Fruit fly (Drosophila melanogaster) whole organism, embryonic: Measurements from ENCODE around the gene dpr3.

Experiments used
- Aef1 ChIP-seq: fragments of 200-800 bp; sonication (Bioruptor generic); IDR thresholded peaks from 3 replicates; pipeline ENCODE4 v1.3.6; 2022; ENCODE audit warnings: missing biosample characterization, missing genetic modification characterization
- BEAF-32 ChIP-seq: fragments of 200-800 bp; sonication (Bioruptor generic); optimal IDR thresholded peaks from 3 replicates; lab custom pipeline; 2017; ENCODE audit warnings: missing biosample characterization, missing genetic modification characterization, mild to moderate bottlenecking, moderate library complexity, missing genetic modification reagents
- CG10147 ChIP-seq: fragments of 200-800 bp; sonication (Bioruptor generic); optimal IDR thresholded peaks from 2 replicates; lab custom pipeline; 2019; ENCODE audit warnings: missing biosample characterization, mild to moderate bottlenecking, missing genetic modification characterization, moderate library complexity
- CG11093 ChIP-seq: fragments of 200-800 bp; sonication (Bioruptor generic); IDR thresholded peaks from 3 replicates; pipeline ENCODE4 v1.3.6; 2022; ENCODE audit warnings: missing biosample characterization, missing genetic modification characterization
- CG11696 ChIP-seq: fragments of 200-800 bp; sonication (Bioruptor generic); IDR thresholded peaks from 2 replicates; pipeline ENCODE4 v1.3.6; 2022; ENCODE audit warnings: missing biosample characterization, missing genetic modification characterization
- CG12769 ChIP-seq: fragments of 200-800 bp; sonication (Bioruptor generic); optimal IDR thresholded peaks from 2 replicates; lab custom pipeline; 2019; ENCODE audit warnings: missing biosample characterization, mild to moderate bottlenecking, missing genetic modification characterization, moderate library complexity
- CG15269 ChIP-seq: fragments of 200-800 bp; sonication (Bioruptor generic); optimal IDR thresholded peaks from 2 replicates; lab custom pipeline; 2018; ENCODE audit warnings: missing biosample characterization, mild to moderate bottlenecking, missing genetic modification characterization, moderate library complexity
- CG15479 ChIP-seq: fragments of 200-800 bp; sonication (Bioruptor generic); optimal IDR thresholded peaks from 3 replicates; lab custom pipeline; 2019; ENCODE audit warnings: missing biosample characterization, mild to moderate bottlenecking, missing genetic modification characterization, moderate library complexity
- CG17359 ChIP-seq: fragments of 200-800 bp; sonication (Bioruptor generic); optimal IDR thresholded peaks from 3 replicates; lab custom pipeline; 2018; ENCODE audit warnings: missing biosample characterization, mild to moderate bottlenecking, missing genetic modification characterization, moderate library complexity
- CG17829 ChIP-seq: fragments of 200-800 bp; optimal IDR thresholded peaks from 2 replicates; lab custom pipeline; 2019; ENCODE audit warnings: missing biosample characterization, mild to moderate bottlenecking, missing genetic modification characterization, moderate library complexity
- CG1832 ChIP-seq: fragments of 200-800 bp; sonication (Bioruptor generic); optimal IDR thresholded peaks from 2 replicates; lab custom pipeline; 2017; ENCODE audit warnings: missing biosample characterization, mild to moderate bottlenecking, missing genetic modification characterization, inconsistent platforms
- CG2116 ChIP-seq: fragments of 200-800 bp; sonication (Bioruptor generic); optimal IDR thresholded peaks from 3 replicates; lab custom pipeline; 2018; ENCODE audit warnings: missing biosample characterization, mild to moderate bottlenecking, missing genetic modification characterization
- CG2199 ChIP-seq: fragments of 200-800 bp; sonication (Bioruptor generic); IDR thresholded peaks from 3 replicates; pipeline ENCODE4 v1.3.6; 2022; ENCODE audit warnings: missing biosample characterization, missing genetic modification characterization
- CG31388 ChIP-seq: fragments of 200-800 bp; sonication (Bioruptor generic); optimal IDR thresholded peaks from 2 replicates; lab custom pipeline; 2016; ENCODE audit warnings: missing biosample characterization, missing genetic modification characterization
- CG32767 ChIP-seq: fragments of 200-800 bp; sonication (Bioruptor generic); IDR thresholded peaks from 2 replicates; pipeline ENCODE4 v1.3.6; 2022; ENCODE audit warnings: missing biosample characterization, missing genetic modification characterization
- CG3281 ChIP-seq: fragments of 200-800 bp; sonication (Bioruptor generic); optimal IDR thresholded peaks from 3 replicates; lab custom pipeline; 2017; ENCODE audit warnings: missing biosample characterization, mild to moderate bottlenecking, missing genetic modification characterization
- CG3847 ChIP-seq: fragments of 200-800 bp; sonication (Bioruptor generic); IDR thresholded peaks from 2 replicates; pipeline ENCODE4 v1.3.6; 2022; ENCODE audit warnings: missing biosample characterization, missing genetic modification characterization
- CG4820 ChIP-seq: fragments of 200-800 bp; sonication (Bioruptor generic); optimal IDR thresholded peaks from 3 replicates; lab custom pipeline; 2016; ENCODE audit warnings: missing biosample characterization, missing genetic modification characterization
- CG6175 ChIP-seq: fragments of 200-800 bp; sonication (Bioruptor generic); IDR thresholded peaks from 3 replicates; pipeline ENCODE4 v1.3.6; 2022; ENCODE audit warnings: missing biosample characterization, missing genetic modification characterization
- CG7556 ChIP-seq: fragments of 200-800 bp; sonication (Bioruptor generic); optimal IDR thresholded peaks from 2 replicates; lab custom pipeline; 2017; ENCODE audit warnings: missing biosample characterization, mild to moderate bottlenecking, missing genetic modification characterization
- CG7745 ChIP-seq: fragments of 200-800 bp; sonication (Bioruptor generic); optimal IDR thresholded peaks from 2 replicates; lab custom pipeline; 2018; ENCODE audit warnings: missing biosample characterization, mild to moderate bottlenecking, missing genetic modification characterization, moderate library complexity
- CG7786 ChIP-seq: fragments of 200-800 bp; sonication (Bioruptor generic); optimal IDR thresholded peaks from 2 replicates; lab custom pipeline; 2016; ENCODE audit warnings: missing biosample characterization, missing genetic modification characterization
- CG7987 ChIP-seq: fragments of 200-800 bp; sonication (Bioruptor generic); optimal IDR thresholded peaks from 2 replicates; lab custom pipeline; 2018; ENCODE audit warnings: missing biosample characterization, mild to moderate bottlenecking, missing genetic modification characterization, moderate library complexity
- CG8281 ChIP-seq: fragments of 200-800 bp; sonication (Bioruptor generic); optimal IDR thresholded peaks from 2 replicates; lab custom pipeline; 2018; ENCODE audit warnings: missing biosample characterization, mild to moderate bottlenecking, missing genetic modification characterization, moderate library complexity
- CG8359 ChIP-seq: fragments of 200-800 bp; sonication (Bioruptor generic); optimal IDR thresholded peaks from 2 replicates; lab custom pipeline; 2017; ENCODE audit warnings: missing biosample characterization, mild to moderate bottlenecking, missing genetic modification characterization, borderline replicate concordance
- CG9817 ChIP-seq: fragments of 200-800 bp; sonication (Bioruptor generic); optimal IDR thresholded peaks from 2 replicates; lab custom pipeline; 2018; ENCODE audit warnings: missing biosample characterization, mild to moderate bottlenecking, missing genetic modification characterization, moderate library complexity
- Dad ChIP-seq: fragments of 200-800 bp; sonication (Bioruptor generic); optimal IDR thresholded peaks from 3 replicates; lab custom pipeline; 2016; ENCODE audit warnings: missing biosample characterization, missing genetic modification characterization
- Elba2 ChIP-seq: fragments of 200-800 bp; sonication (Bioruptor generic); optimal IDR thresholded peaks from 3 replicates; lab custom pipeline; 2016; ENCODE audit warnings: missing biosample characterization, missing genetic modification characterization
- H2.0 ChIP-seq: fragments of 200-800 bp; sonication (Bioruptor generic); IDR thresholded peaks from 2 replicates; pipeline ENCODE4 v1.3.6; 2022; ENCODE audit warnings: missing biosample characterization, missing genetic modification characterization
- HLHmδ ChIP-seq: fragments of 200-800 bp; sonication (Bioruptor generic); optimal IDR thresholded peaks from 2 replicates; lab custom pipeline; 2018; ENCODE audit warnings: missing biosample characterization, mild to moderate bottlenecking, missing genetic modification characterization, moderate library complexity
- Hand ChIP-seq: fragments of 200-800 bp; sonication (Bioruptor generic); optimal IDR thresholded peaks from 2 replicates; lab custom pipeline; 2017; ENCODE audit warnings: mild to moderate bottlenecking, missing biosample characterization, missing genetic modification reagents, missing genetic modification characterization
- Jarid2 ChIP-seq: fragments of 200-800 bp; sonication (Bioruptor generic); optimal IDR thresholded peaks from 3 replicates; lab custom pipeline; 2017; ENCODE audit warnings: mild to moderate bottlenecking, missing biosample characterization, missing genetic modification reagents, missing genetic modification characterization
- Kr ChIP-seq: fragments of 200-800 bp; sonication (Bioruptor generic); optimal IDR thresholded peaks from 2 replicates; lab custom pipeline; 2017; ENCODE audit warnings: missing biosample characterization, mild to moderate bottlenecking, missing genetic modification characterization
- MTF-1 ChIP-seq: fragments of 200-800 bp; sonication (Bioruptor generic); optimal IDR thresholded peaks from 2 replicates; lab custom pipeline; 2018; ENCODE audit warnings: missing biosample characterization, mild to moderate bottlenecking, missing genetic modification characterization, borderline replicate concordance
- Max ChIP-seq: fragments of 200-800 bp; sonication (Bioruptor generic); optimal IDR thresholded peaks from 2 replicates; lab custom pipeline; 2016; ENCODE audit warnings: missing biosample characterization, mild to moderate bottlenecking, missing genetic modification characterization
- PHDP ChIP-seq: fragments of 200-800 bp; sonication (Bioruptor generic); optimal IDR thresholded peaks from 3 replicates; lab custom pipeline; 2018; ENCODE audit warnings: missing biosample characterization, mild to moderate bottlenecking, missing genetic modification characterization, moderate library complexity
- Ptx1 ChIP-seq: fragments of 200-800 bp; sonication (Bioruptor generic); IDR thresholded peaks from 2 replicates; pipeline ENCODE4 v1.3.6; 2022; ENCODE audit warnings: missing biosample characterization, missing genetic modification characterization
- Xrp1 ChIP-seq: fragments of 200-800 bp; sonication (Bioruptor generic); IDR thresholded peaks from 2 replicates; pipeline ENCODE4 v1.3.6; 2022; ENCODE audit warnings: missing biosample characterization, missing genetic modification characterization
- caup ChIP-seq: fragments of 200-800 bp; sonication (Bioruptor generic); optimal IDR thresholded peaks from 3 replicates; lab custom pipeline; 2017; ENCODE audit warnings: missing biosample characterization, mild to moderate bottlenecking, missing genetic modification characterization, moderate library complexity; ENCODE audit not compliant: severe bottlenecking
- emc ChIP-seq: fragments of 200-800 bp; sonication (Bioruptor generic); optimal IDR thresholded peaks from 2 replicates; lab custom pipeline; 2016; ENCODE audit warnings: missing biosample characterization, missing genetic modification characterization
- ems ChIP-seq: fragments of 200-800 bp; sonication (Bioruptor generic); optimal IDR thresholded peaks from 3 replicates; lab custom pipeline; 2016; ENCODE audit warnings: missing biosample characterization, missing genetic modification characterization
- eve ChIP-seq, 2 experiments: fragments of >200 bp; optimal IDR thresholded peaks; 2 replicates each; lab custom pipeline; 2017; ENCODE audit warnings: missing biosample characterization in 2 of 2, missing genetic modification characterization in 2 of 2
- exex ChIP-seq: fragments of 200-800 bp; sonication (Bioruptor generic); optimal IDR thresholded peaks from 4 replicates; lab custom pipeline; 2018; ENCODE audit warnings: missing biosample characterization, mild to moderate bottlenecking, missing genetic modification characterization, moderate library complexity
- fru ChIP-seq: fragments of >200 bp; optimal IDR thresholded peaks from 2 replicates; lab custom pipeline; 2017
- fu2 ChIP-seq: fragments of 200-800 bp; sonication (Bioruptor generic); optimal IDR thresholded peaks from 2 replicates; lab custom pipeline; 2016; ENCODE audit warnings: missing biosample characterization, missing genetic modification characterization
- oc ChIP-seq: fragments of 200-800 bp; sonication (Bioruptor generic); optimal IDR thresholded peaks from 2 replicates; lab custom pipeline; 2018; ENCODE audit warnings: missing biosample characterization, mild to moderate bottlenecking, missing genetic modification characterization, moderate library complexity
- p53 ChIP-seq: fragments of 200-800 bp; sonication (Bioruptor generic); optimal IDR thresholded peaks from 2 replicates; lab custom pipeline; 2016; ENCODE audit warnings: missing biosample characterization, missing genetic modification characterization
- pfk ChIP-seq: fragments of 200-800 bp; sonication (Bioruptor generic); optimal IDR thresholded peaks from 2 replicates; lab custom pipeline; 2018; ENCODE audit warnings: missing biosample characterization, mild to moderate bottlenecking, missing genetic modification characterization, moderate library complexity
- tna ChIP-seq: fragments of 200-800 bp; sonication (Bioruptor generic); IDR thresholded peaks from 2 replicates; pipeline ENCODE4 v1.3.6; 2022; ENCODE audit warnings: missing biosample characterization, missing genetic modification characterization; ENCODE audit not compliant: partially characterized antibody
- wek ChIP-seq: fragments of 200-800 bp; sonication (Bioruptor generic); optimal IDR thresholded peaks from 3 replicates; lab custom pipeline; 2018; ENCODE audit warnings: missing biosample characterization, mild to moderate bottlenecking, missing genetic modification characterization, moderate library complexity

Gene dpr3

DNA sequence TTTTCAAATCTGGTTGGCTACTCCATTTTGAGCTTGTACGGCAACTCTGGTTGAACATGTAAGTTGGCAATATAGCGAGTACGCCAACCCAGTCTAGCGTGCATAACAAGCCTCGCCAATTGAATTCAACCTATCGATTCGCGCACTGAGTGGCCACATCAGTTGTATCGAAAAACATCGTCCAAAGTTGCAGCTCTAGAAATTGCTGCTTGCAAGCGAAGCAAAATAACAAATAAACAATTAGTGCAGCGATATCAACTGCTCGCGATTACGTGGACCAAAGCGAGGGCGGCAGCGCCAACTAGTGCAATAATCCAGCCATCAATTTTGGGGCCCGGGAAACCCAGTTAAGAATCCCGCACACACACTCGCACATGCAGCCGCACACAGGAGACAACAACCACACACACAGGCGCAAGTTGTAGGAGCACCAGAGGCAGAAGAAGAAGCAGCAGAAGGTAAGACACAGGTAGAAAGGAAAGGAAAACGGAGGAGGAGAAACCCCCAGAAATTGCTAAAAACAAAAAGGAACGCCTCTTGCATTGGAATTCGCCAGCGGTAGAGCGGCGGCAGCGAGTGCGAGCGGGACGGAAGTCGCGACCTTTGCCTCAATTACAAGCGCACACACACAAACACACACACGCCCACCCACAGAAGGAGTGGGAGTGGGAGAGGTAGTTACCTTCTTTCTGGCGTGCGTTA is 72.0 kb downstream of the dpr3 start (continued):
- TF ChIP-seq Dad (GFP tag; lab: Kevin White, UChicago) (peak; percentile 31), CG10147 (GFP tag; lab: Kevin White, UChicago) (no peak), CG7745 (tag; lab: Kevin White, UChicago) (no peak), ems (peak; percentile 22), Kr (GFP tag; lab: Kevin White, UChicago) (no peak), tna (GFP tag; lab: Robert Waterston, UW) (peak; percentile 86), CG7556 (GFP tag; lab: Kevin White, UChicago) (no peak), MTF-1 (GFP tag; lab: Kevin White, UChicago) (no peak), oc (no peak), CG17359 (tag; lab: Kevin White, UChicago) (no peak), emc (GFP tag; lab: Kevin White, UChicago) (no peak), CG7987 (GFP tag; lab: Kevin White, UChicago) (peak; percentile 15), CG32767 (no peak), CG3281 (GFP tag; lab: Kevin White, UChicago) (no peak), CG4820 (no peak), BEAF-32 (GFP tag; lab: Kevin White, UChicago) (peak; percentile 99), Jarid2 (GFP tag; lab: Kevin White, UChicago) (no peak), p53 (GFP tag; lab: Kevin White, UChicago) (peak; percentile 79), CG12769 (tag; lab: Kevin White, UChicago) (peak; percentile 55), CG15269 (tag; lab: Kevin White, UChicago) (no peak), exex (tag; lab: Kevin White, UChicago) (no peak), CG9817 (tag; lab: Kevin White, UChicago) (peak; percentile 16), CG3847 (GFP tag; lab: Robert Waterston, UW) (peak; percentile 84), Ptx1 (no peak), CG15479 (GFP tag; lab: Kevin White, UChicago) (no peak), Elba2 (GFP tag; lab: Kevin White, UChicago) (peak; percentile 80), PHDP (no peak), fu2 (GFP tag; lab: Kevin White, UChicago) (no peak), CG6175 (GFP tag; lab: Robert Waterston, UW) (no peak), pfk (no peak), CG8359 (GFP tag; lab: Kevin White, UChicago) (no peak), CG11696 (GFP tag; lab: Robert Waterston, UW) (no peak), fru (lab: Kevin White, UChicago) (no peak), CG11093 (GFP tag; lab: Robert Waterston, UW) (no peak), Max (GFP tag; lab: Kevin White, UChicago) (peak; percentile 29), CG2116 (GFP tag; lab: Kevin White, UChicago) (peak; percentile 87), CG7786 (GFP tag; lab: Kevin White, UChicago) (no peak), Xrp1 (GFP tag; lab: Robert Waterston, UW) (no peak), CG17829 (peak; percentile 56), CG2199 (no peak), CG1832 (peak; percentile 61), caup (GFP tag; lab: Kevin White, UChicago) (peak; percentile 15), CG31388 (GFP tag; lab: Kevin White, UChicago) (no peak), HLHmδ (no peak), eve (GFP tag; optimal IDR thresholded peaks at IDR 0.05; lab: Kevin White, UChicago) (no peak), CG8281 (tag; lab: Kevin White, UChicago) (no peak), Hand (GFP tag; lab: Kevin White, UChicago) (no peak), wek (GFP tag; lab: Kevin White, UChicago) (no peak), Aef1 (no peak), H2.0 (no peak)
